Fruit fly (Drosophila melanogaster): Measurements from ENCODE around the gene Sirt1.

Gene Sirt1

DNA sequence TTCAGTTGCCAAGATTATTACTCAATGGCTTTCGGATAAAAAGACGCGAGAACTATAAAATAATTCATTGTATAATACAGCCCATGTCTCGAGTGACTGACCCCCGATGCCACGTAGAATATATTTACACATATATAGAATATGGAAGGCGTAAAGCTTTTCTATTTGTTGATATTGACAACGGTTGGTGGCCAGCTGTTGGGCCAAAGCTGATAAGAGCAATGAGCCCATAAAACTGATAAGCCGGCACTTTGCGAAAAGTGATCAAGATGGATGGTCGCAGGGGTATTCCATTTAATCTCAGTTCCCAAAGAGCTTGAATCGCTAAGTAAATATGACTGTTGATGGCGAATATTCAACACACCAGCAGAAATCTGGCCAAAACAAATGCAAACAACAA, 25.2 kb downstream of the Sirt1 start (continued):
- TF ChIP-seq CG9609 (GFP tag; optimal IDR thresholded peaks at IDR 0.05) = no peak
- no peak for TF ChIP-seq CG10147 (GFP tag; optimal IDR thresholded peaks at IDR 0.05)
- no peak for TF ChIP-seq crc (GFP tag; optimal IDR thresholded peaks at IDR 0.05)
- TF ChIP-seq Pdp1 (GFP tag; optimal IDR thresholded peaks at IDR 0.05) = peak in 1 of 2 experiments; percentile 86
- TF ChIP-seq CG33213 (GFP tag; optimal IDR thresholded peaks at IDR 0.05) = no peak
- TF ChIP-seq MTF-1 (GFP tag; optimal IDR thresholded peaks at IDR 0.05; ENCODE audit: borderline replicate concordance) = peak; percentile 32
- no peak for TF ChIP-seq CG18476 (GFP tag; optimal IDR thresholded peaks at IDR 0.05)
- TF ChIP-seq Hand (GFP tag; optimal IDR thresholded peaks at IDR 0.05) = peak; percentile 10
- TF ChIP-seq MESR4 (GFP tag; optimal IDR thresholded peaks at IDR 0.05) = no peak
- peak; percentile 11 for TF ChIP-seq sens (GFP tag)
- no peak for TF ChIP-seq usp (GFP tag; optimal IDR thresholded peaks at IDR 0.05)
- no peak for TF ChIP-seq D (optimal IDR thresholded peaks at IDR 0.05)
- TF ChIP-seq D (GFP tag; optimal IDR thresholded peaks at IDR 0.05) = no peak
- no peak for TF ChIP-seq pita (GFP tag; optimal IDR thresholded peaks at IDR 0.05)
- TF ChIP-seq salm (tag; optimal IDR thresholded peaks at IDR 0.05) = no peak
- TF ChIP-seq CG34224 (GFP tag; IDR thresholded peaks at IDR 0.05; ENCODE audit: partially characterized antibody) = no peak
- no peak for TF ChIP-seq jing (GFP tag; optimal IDR thresholded peaks at IDR 0.05)
- no peak for TF ChIP-seq Meics (GFP tag; optimal IDR thresholded peaks at IDR 0.05)
- TF ChIP-seq CG7357 (GFP tag; IDR thresholded peaks at IDR 0.05) = no peak
- TF ChIP-seq Blimp-1 (GFP tag; optimal IDR thresholded peaks at IDR 0.05) = no peak
- no peak for TF ChIP-seq pho (GFP tag; optimal IDR thresholded peaks at IDR 0.05)
- no peak for TF ChIP-seq disco-r (GFP tag; optimal IDR thresholded peaks at IDR 0.05)
- no peak for TF ChIP-seq Ptx1 (GFP tag; IDR thresholded peaks at IDR 0.05)
- TF ChIP-seq dimm (GFP tag; IDR thresholded peaks at IDR 0.05) = no peak
- TF ChIP-seq CG3065 (GFP tag; optimal IDR thresholded peaks at IDR 0.05) = no peak
- peak; percentile 62 for TF ChIP-seq Med (GFP tag)
- peak; percentile 9 for TF ChIP-seq HmgZ (tag; optimal IDR thresholded peaks at IDR 0.05)
- TF ChIP-seq dpn (GFP tag; optimal IDR thresholded peaks at IDR 0.05) = no peak
- TF ChIP-seq CG12236 (GFP tag; optimal IDR thresholded peaks at IDR 0.05) = no peak
- no peak for TF ChIP-seq schlank (tag; optimal IDR thresholded peaks at IDR 0.05)
- TF ChIP-seq Fer1 (GFP tag; optimal IDR thresholded peaks at IDR 0.05) = peak; percentile 25
- TF ChIP-seq Elba2 (GFP tag; optimal IDR thresholded peaks at IDR 0.05) = no peak
- no peak for TF ChIP-seq CG1647 (GFP tag; optimal IDR thresholded peaks at IDR 0.05)
- no peak for TF ChIP-seq CG8359 (GFP tag; optimal IDR thresholded peaks at IDR 0.05; ENCODE audit: borderline replicate concordance)
- TF ChIP-seq CG7987 (GFP tag; optimal IDR thresholded peaks at IDR 0.05) = peak; percentile 12
- TF ChIP-seq CG11696 (GFP tag; IDR thresholded peaks at IDR 0.05) = no peak
- TF ChIP-seq slou (GFP tag; optimal IDR thresholded peaks at IDR 0.05) = no peak
- TF ChIP-seq Mes4 (GFP tag; optimal IDR thresholded peaks at IDR 0.05) = no peak
- no peak for TF ChIP-seq CG8089 (GFP tag; optimal IDR thresholded peaks at IDR 0.05)
- TF ChIP-seq CG13624 (GFP tag; optimal IDR thresholded peaks at IDR 0.05) = no peak
- TF ChIP-seq CrebB (tag; optimal IDR thresholded peaks at IDR 0.05) = peak; percentile 27
- TF ChIP-seq ftz-f1 (GFP tag; optimal IDR thresholded peaks at IDR 0.05) = no peak
- no peak for TF ChIP-seq unc-4 (GFP tag; IDR thresholded peaks at IDR 0.05; ENCODE audit: partially characterized antibody)
- no peak for TF ChIP-seq kah (GFP tag; optimal IDR thresholded peaks at IDR 0.05)
- TF ChIP-seq CG12769 (tag; optimal IDR thresholded peaks at IDR 0.05) = no peak
- peak; percentile 76; the same call in 1 of the 2 replicates for TF ChIP-seq rib (GFP tag; IDR thresholded peaks at IDR 0.05)
- peak in 1 of 2 experiments; percentile 34 for TF ChIP-seq crp (GFP tag; optimal IDR thresholded peaks at IDR 0.05)
- TF ChIP-seq CG31365 (tag; optimal IDR thresholded peaks at IDR 0.05) = no peak
- TF ChIP-seq Ada2b (GFP tag; IDR thresholded peaks at IDR 0.05) = no peak
- peak; percentile 32 for TF ChIP-seq Hmr (GFP tag; optimal IDR thresholded peaks at IDR 0.05)
- no peak for TF ChIP-seq CG6854 (GFP tag; optimal IDR thresholded peaks at IDR 0.05)
- TF ChIP-seq CG31224 (GFP tag; IDR thresholded peaks at IDR 0.05) = no peak

Measured in whole organism, embryonic.